Fruit fly (Drosophila melanogaster): Measurements from ENCODE around the gene CG6296.

The CG6296 gene

DNA sequence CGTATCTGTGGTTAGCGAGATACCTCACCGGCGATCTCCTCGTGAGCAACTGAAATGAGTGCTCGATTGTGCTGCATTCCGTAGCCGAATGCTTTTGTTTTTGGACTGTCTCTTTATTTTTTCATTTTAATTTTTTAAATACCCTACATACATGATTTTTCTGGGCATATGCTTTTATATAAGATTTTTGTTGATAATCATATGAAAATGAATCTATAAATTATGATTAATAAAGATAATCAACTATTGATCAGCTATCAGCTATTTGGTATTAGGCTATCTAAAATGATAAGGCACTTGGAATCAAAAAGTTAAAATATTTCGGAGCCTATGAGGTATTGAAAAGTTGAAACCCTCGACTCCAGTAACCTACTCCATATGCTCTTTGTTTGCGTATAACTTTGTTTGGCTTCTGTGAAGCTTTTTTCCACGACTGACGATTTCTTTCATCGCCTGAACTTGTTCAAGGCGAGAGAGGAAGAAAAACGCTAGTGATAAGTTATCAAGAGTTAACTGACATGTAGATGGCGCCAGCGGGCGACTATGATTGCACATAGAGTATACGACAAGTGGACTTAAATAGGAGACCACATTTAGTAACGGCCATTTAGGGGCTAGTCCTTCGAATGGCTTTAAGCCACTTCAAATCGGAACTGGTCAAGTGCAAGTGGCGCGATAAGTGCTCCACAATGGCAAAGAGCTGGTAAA lies 15.3 kb downstream of the CG6296 start, which contains the start of gene CG31076:
CG31076 (minus strand) TSS at position 51 of the 708 bp plus-strand sequence.
- no peak for TF ChIP-seq CG17801 (GFP tag; optimal IDR thresholded peaks at IDR 0.05; ENCODE audit: partially characterized antibody)

dm6 chr3R:26988412-26988981 lies 16.8 kb downstream of the CG6296 start, which contains the start of gene CG31075:
TSS of gene CG31075 (minus strand) at chr3R:26988517.
- peak; percentile 75 for TF ChIP-seq CG17801 (GFP tag; optimal IDR thresholded peaks at IDR 0.05; ENCODE audit: partially characterized antibody)

dm6 chr3R:26987455-26987854 lies 17.8 kb downstream of the CG6296 start:
- peak; percentile 19 for TF ChIP-seq CG17801 (GFP tag; optimal IDR thresholded peaks at IDR 0.05; ENCODE audit: partially characterized antibody)

DNA sequence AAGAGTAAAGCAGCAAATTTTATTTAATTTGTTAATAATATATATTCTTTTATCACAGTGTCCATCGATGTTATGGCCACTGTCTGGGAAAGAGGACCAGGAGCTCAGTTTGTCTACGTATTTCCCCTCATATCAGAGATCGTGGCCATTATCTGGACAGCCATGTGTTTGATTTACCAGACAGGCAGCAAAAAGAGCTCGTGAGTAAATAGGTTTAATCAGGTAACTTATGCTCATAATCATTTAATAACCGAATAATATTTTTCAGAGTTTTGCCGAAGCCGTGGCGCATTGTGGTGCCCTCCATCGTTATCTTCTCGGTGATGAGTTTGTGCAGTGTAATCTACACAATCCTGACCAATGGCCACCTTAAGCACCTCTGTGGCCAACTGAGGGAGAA lies 20.8 kb downstream of the CG6296 start:
- TF ChIP-seq CG17801 (GFP tag; optimal IDR thresholded peaks at IDR 0.05; ENCODE audit: partially characterized antibody): no peak

DNA sequence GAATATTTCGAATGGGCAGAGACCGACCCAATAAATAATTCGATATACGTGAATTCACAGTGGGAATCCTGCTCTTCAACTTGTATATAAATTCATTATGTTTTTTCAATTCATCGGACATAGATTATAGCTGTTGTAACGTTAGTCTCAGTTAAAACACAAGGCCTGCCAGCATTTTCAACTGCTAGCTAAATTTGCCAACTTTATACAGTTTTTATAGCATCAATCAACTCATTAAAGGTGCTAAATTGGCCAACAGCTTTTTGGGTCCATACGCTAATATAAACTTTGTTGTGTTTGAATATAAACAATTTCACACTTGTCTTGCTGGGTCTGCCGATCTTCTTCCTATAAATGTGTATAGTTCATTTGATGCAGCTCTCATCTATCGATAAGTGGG lies 23.2 kb downstream of the CG6296 start:
- TF ChIP-seq CG17801 (GFP tag; optimal IDR thresholded peaks at IDR 0.05; ENCODE audit: partially characterized antibody): no peak

DNA sequence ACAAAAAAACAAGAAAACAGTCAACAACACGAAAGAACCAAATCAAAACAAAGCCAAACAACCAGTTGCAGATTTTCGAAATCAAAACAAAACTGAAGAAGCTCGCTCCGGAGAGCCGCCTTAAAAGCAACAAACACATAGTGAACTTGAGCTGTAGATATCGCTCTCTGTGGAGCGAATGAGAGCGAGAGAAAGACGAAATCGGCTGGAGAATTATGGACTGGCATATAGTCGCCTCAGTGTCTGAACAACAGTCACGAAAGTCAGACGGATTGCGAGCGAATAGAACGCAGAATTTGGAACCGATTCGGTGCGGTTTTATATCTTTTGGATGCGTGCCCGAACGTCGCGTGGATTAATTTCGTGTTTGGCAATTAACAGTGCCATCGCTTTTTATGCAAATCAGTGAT lies 25.0 kb downstream of the CG6296 start:
- peak; percentile 15 for TF ChIP-seq CG17801 (GFP tag; optimal IDR thresholded peaks at IDR 0.05; ENCODE audit: partially characterized antibody)

dm6 chr3R:26978241-26978640 lies 27.0 kb downstream of the CG6296 start, which contains the start of the genes CG14253 and CG46313:
TSS of gene CG14253 (plus strand) at chr3R:26978541.
TSS of gene CG46313 (plus strand) at chr3R:26978541.
- TF ChIP-seq CG17801 (GFP tag; optimal IDR thresholded peaks at IDR 0.05; ENCODE audit: partially characterized antibody): no peak

DNA sequence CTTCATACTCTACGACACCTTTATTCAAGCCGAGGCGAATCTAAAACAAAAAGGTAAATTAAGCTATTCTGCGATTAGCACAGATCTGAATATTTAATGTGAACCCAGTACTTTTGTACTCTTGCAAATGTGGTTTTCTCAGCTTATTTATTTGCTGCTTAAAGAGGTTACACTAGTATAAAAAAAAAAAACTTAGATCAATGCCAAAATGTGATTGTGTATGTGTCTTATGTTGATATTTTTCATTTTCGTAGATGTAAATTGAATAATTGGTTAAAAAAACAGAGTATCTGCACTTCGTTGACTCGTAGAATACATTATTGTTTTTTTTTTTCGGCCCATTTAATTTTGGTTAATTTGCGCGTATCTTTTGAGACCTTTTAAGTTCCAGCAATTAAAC lies 35.5 kb downstream of the CG6296 start:
- TF ChIP-seq CG17801 (GFP tag; optimal IDR thresholded peaks at IDR 0.05; ENCODE audit: partially characterized antibody): no peak

- TF ChIP-seq CG17801 (GFP tag; optimal IDR thresholded peaks at IDR 0.05; ENCODE audit: partially characterized antibody): peak; percentile 15
These were observed 36.2 kb downstream of the CG6296 start for dm6 chr3R:26968823-26969638.

dm6 chr3R:26968313-26968605 lies 37.0 kb downstream of the CG6296 start:
- TF ChIP-seq CG17801 (GFP tag; optimal IDR thresholded peaks at IDR 0.05; ENCODE audit: partially characterized antibody): no peak

DNA sequence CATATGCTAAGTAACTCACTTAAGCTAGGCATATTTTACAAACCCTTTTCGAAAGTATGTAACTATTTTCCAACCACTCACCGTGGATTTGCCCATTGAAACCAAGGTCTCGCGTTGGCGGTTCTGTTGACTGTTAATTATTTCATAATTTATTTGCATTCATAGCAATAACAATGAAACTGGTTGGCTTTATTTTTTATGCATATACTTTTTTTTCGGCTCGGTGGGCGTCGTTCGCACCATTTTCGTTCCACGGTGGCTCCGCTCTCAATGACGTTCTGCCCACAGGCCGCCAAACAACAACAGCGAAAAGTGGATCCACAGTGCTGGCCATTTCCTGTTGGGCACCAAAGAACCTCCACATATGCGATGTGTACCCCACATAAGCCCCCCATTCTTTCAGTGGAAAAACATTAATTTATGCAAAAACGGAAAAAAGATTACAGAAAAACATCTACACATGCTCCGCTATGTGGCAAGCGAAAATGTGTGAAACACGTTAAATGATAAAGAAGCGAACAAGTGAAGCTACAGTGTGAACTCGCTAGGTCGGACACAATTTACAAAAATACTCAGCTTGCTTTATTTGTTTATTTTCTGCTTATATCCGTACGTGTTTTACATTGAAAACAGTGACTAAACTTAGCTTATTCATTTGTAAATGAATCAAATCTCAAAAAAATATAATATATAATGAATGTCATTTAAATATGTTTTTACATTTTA lies 37.5 kb downstream of the CG6296 start:
- TF ChIP-seq CG17801 (GFP tag; optimal IDR thresholded peaks at IDR 0.05; ENCODE audit: partially characterized antibody): no peak

DNA sequence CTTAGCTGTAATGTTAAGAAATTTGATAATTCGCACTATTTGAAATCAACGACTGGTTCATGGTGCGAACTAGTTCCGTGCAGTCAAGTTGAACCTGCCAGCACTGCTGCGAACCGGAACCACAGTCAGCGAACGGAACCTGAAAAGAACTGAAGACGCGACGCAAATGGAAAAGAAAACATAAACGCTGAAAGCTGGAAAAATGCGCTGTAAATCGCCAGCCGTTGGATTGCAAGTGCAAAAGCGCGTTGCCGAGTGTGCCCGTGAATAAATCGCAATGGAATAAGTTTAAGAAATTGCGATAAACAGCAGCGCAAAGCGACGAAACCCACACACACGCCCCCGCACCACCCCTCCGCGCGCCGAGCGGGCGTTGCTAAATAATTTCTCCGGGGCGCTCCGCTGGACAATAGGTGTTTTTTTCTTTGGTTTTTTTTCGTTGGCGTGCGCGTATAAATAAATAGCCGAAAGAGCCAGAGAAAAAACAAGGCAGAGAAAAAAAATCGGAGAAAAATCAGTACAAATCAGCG lies 38.4 kb downstream of the CG6296 start, which contains the start of gene CG5521:
CG5521 (plus strand) TSS at position 137 of the 530 bp plus-strand sequence.
- no peak for TF ChIP-seq CG17801 (GFP tag; optimal IDR thresholded peaks at IDR 0.05; ENCODE audit: partially characterized antibody)

- TF ChIP-seq CG17801 (GFP tag; optimal IDR thresholded peaks at IDR 0.05; ENCODE audit: partially characterized antibody): no peak
These were observed 38.9 kb downstream of the CG6296 start, which contains the start of gene Gr97a for dm6 chr3R:26966385-26966784. TSS of gene Gr97a (minus strand) at chr3R:26966485.

DNA sequence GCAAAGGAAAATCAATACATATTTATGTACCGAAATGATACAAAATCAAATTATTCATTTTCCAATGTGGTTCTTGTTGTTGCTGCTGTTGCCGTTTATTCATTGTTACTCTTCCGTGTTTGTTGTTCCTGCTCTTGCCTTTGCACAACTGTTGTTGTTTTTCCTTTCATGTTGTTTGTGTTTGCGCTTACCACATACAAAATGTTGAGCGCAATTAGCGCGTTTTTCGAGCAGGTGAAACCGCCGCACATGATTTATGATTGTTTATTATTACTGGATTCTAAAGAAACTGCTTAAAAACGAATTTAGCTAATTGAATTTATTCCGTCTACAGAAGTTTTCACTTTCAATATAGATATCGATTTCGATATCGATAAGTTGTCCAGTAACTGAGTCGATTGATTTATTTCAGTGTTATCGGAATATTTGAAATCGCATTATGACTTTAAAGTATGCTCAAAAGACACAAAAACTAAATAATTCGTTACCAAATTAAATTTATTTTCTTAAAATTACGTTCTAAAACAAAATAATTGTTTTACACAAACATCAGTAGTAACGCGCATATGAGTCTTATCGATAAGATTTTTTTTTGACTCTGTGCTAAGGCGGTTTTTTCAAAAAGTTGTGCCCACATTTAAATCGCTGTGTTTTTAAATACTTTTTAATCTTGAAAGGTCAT lies 40.7 kb downstream of the CG6296 start, which contains the start of gene Tsp97E:
Tsp97E (minus strand) TSS at position 366 of the 682 bp plus-strand sequence.
- TF ChIP-seq CG17801 (GFP tag; optimal IDR thresholded peaks at IDR 0.05; ENCODE audit: partially characterized antibody): peak; percentile 32
